Worm (Caenorhabditis elegans): ENCODE data around the gene hch-1.

Gene hch-1

ce11 chrX:14745218-14745617, 45.4 kb upstream of the hch-1 start:
- no peak for TF ChIP-seq lin-15B (tag; optimal IDR thresholded peaks at IDR 0.05)
- peak; percentile 47 for TF ChIP-seq pha-4 (tag; optimal IDR thresholded peaks at IDR 0.05)
- no peak for TF ChIP-seq ceh-28 (tag; optimal IDR thresholded peaks at IDR 0.05)
- no peak for TF ChIP-seq R02D3.7 (tag; optimal IDR thresholded peaks at IDR 0.05)
- no peak for TF ChIP-seq mml-1 (tag; optimal IDR thresholded peaks at IDR 0.05)
- TF ChIP-seq nhr-237 (tag; optimal IDR thresholded peaks at IDR 0.05) = no peak
- no peak for TF ChIP-seq nhr-67 (tag; optimal IDR thresholded peaks at IDR 0.05)
- no peak for TF ChIP-seq ceh-9 (tag; optimal IDR thresholded peaks at IDR 0.05)
- TF ChIP-seq jun-1 (tag; optimal IDR thresholded peaks at IDR 0.05) = no peak
- no peak for TF ChIP-seq nhr-11 (tag; optimal IDR thresholded peaks at IDR 0.05)
- no peak for TF ChIP-seq pqm-1 (tag; optimal IDR thresholded peaks at IDR 0.05)
- peak; percentile 89 for TF ChIP-seq nhr-23 (tag; optimal IDR thresholded peaks at IDR 0.05)

ce11 chrX:14744496-14744895, 44.7 kb upstream of the hch-1 start:
- TF ChIP-seq nhr-77 (tag; optimal IDR thresholded peaks at IDR 0.05) (no peak), unc-39 (tag; optimal IDR thresholded peaks at IDR 0.05) (no peak), nhr-28 (tag; optimal IDR thresholded peaks at IDR 0.05) (no peak), nhr-12 (tag; optimal IDR thresholded peaks at IDR 0.05) (no peak), nhr-67 (tag; optimal IDR thresholded peaks at IDR 0.05) (no peak), mdl-1 (tag; optimal IDR thresholded peaks at IDR 0.05) (no peak), elt-1 (tag; optimal IDR thresholded peaks at IDR 0.05) (no peak), ztf-4 (tag; optimal IDR thresholded peaks at IDR 0.05) (no peak), nhr-237 (tag; optimal IDR thresholded peaks at IDR 0.05) (no peak), hmg-11 (tag; optimal IDR thresholded peaks at IDR 0.05) (peak; percentile 85), unc-62 (GFP tag; optimal IDR thresholded peaks at IDR 0.05) (no peak), ztf-11 (tag; optimal IDR thresholded peaks at IDR 0.05) (no peak), mml-1 (tag; optimal IDR thresholded peaks at IDR 0.05) (no peak), snpc-4 (tag; optimal IDR thresholded peaks at IDR 0.05) (peak; percentile 82), nhr-76 (tag; optimal IDR thresholded peaks at IDR 0.05) (no peak), tbx-2 (tag; optimal IDR thresholded peaks at IDR 0.05) (peak; percentile 21), daf-12 (tag; optimal IDR thresholded peaks at IDR 0.05) (no peak), lin-15B (tag; optimal IDR thresholded peaks at IDR 0.05) (peak; percentile 42), aly-2 (tag; optimal IDR thresholded peaks at IDR 0.05) (no peak), jun-1 (tag; optimal IDR thresholded peaks at IDR 0.05) (no peak), elt-3 (tag; optimal IDR thresholded peaks at IDR 0.05) (no peak), ceh-28 (tag; optimal IDR thresholded peaks at IDR 0.05) (no peak), nfya-1 (tag; optimal IDR thresholded peaks at IDR 0.05; ENCODE audit: insufficient read depth) (peak; percentile 62), pha-4 (tag; optimal IDR thresholded peaks at IDR 0.05) (peak; percentile 5), egl-27 (tag; optimal IDR thresholded peaks at IDR 0.05) (no peak), zag-1 (tag; optimal IDR thresholded peaks at IDR 0.05) (no peak), pqm-1 (tag; optimal IDR thresholded peaks at IDR 0.05) (peak; percentile 39), ceh-9 (tag; optimal IDR thresholded peaks at IDR 0.05) (no peak), elt-2 (tag; optimal IDR thresholded peaks at IDR 0.05) (peak; percentile 15), nhr-23 (tag; optimal IDR thresholded peaks at IDR 0.05) (no peak), egl-5 (tag; optimal IDR thresholded peaks at IDR 0.05) (no peak), nhr-11 (tag; optimal IDR thresholded peaks at IDR 0.05) (no peak), skn-1 (tag; optimal IDR thresholded peaks at IDR 0.05) (no peak), fos-1 (tag; optimal IDR thresholded peaks at IDR 0.05) (no peak), sea-2 (GFP tag; optimal IDR thresholded peaks at IDR 0.05) (no peak), lsy-12 (tag; optimal IDR thresholded peaks at IDR 0.05) (no peak), fkh-10 (GFP tag; optimal IDR thresholded peaks at IDR 0.05) (no peak), fkh-2 (tag; optimal IDR thresholded peaks at IDR 0.05) (no peak), nhr-43 (tag; optimal IDR thresholded peaks at IDR 0.05; ENCODE audit: poor library complexity, severe bottlenecking) (no peak), ZK546.5 (tag; optimal IDR thresholded peaks at IDR 0.05) (no peak), ama-1 (optimal IDR thresholded peaks at IDR 0.05) (no peak), ceh-16 (tag; optimal IDR thresholded peaks at IDR 0.05) (no peak), eor-1 (tag; optimal IDR thresholded peaks at IDR 0.05) (no peak), ceh-82 (tag; optimal IDR thresholded peaks at IDR 0.05) (no peak), lin-39 (tag; optimal IDR thresholded peaks at IDR 0.05) (peak; percentile 89), nhr-25 (tag; optimal IDR thresholded peaks at IDR 0.05) (no peak), R02D3.7 (tag; optimal IDR thresholded peaks at IDR 0.05) (no peak)
